Worm (Caenorhabditis elegans): ENCODE data around the gene M05D6.9.

DNA sequence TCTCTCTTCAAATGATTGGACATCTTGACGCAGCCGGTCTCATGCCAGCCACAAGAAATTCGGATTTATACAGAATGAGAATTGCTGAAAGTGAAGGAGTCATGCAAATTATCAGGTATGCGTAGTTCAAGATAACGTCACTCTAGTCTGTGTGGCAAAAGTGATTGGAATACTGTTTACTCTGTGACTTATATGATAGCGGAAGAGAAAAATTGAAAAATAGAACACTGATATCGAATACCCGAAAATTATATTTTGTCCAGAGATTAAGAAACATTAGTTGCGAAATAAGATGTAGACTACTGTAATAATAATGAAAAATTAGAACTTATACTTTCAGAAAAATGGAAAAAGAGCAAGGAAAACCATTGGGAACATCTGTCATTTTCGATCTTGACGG lies 21.4 kb downstream of the M05D6.9 start:
- TF ChIP-seq hmbx-1 (tag; optimal IDR thresholded peaks at IDR 0.05) (no peak), ama-1 (optimal IDR thresholded peaks at IDR 0.05) (no peak), sea-1 (GFP tag; conservative IDR thresholded peaks at IDR 0.05) (no peak), aly-1 (tag; optimal IDR thresholded peaks at IDR 0.05) (no peak), flt-1 (GFP tag; IDR thresholded peaks at IDR 0.05) (no peak), ets-7 (tag; optimal IDR thresholded peaks at IDR 0.05) (no peak)
